Worm (Caenorhabditis elegans) whole organism, dauer: ENCODE results near the gene lon-8.
"Not testable (repeated sequence)": the region's sequence is repeated elsewhere in the genome, so short reads cannot be mapped to it uniquely, and the experiment has no call there.

ENCODE experiments used
- unc-62 ChIP-seq: sonication (generic microtip); optimal IDR thresholded peaks from 2 replicates; lab custom pipeline; 2017; ENCODE audit warnings: missing biosample characterization, missing genetic modification reagents, missing genetic modification characterization

lon-8 gene

ce11 chrV:18001268-18001667 is at the start of gene lon-8:
TSS of gene lon-8 (minus strand) at chrV:18001368.
- no peak for TF ChIP-seq unc-62 (GFP tag; lab: Kevin White, UChicago)

ce11 chrV:18043271-18043670 is 42.1 kb upstream of the lon-8 start, which contains the start of gene ebp-1:
TSS of gene ebp-1 (plus strand) at chrV:18043571.
- no peak for TF ChIP-seq unc-62 (GFP tag; lab: Kevin White, UChicago)

- no peak for TF ChIP-seq unc-62 (GFP tag; lab: Kevin White, UChicago)
These were observed 21.0 kb upstream of the lon-8 start, which contains the start of gene prp-6 for ce11 chrV:18022179-18022578. TSS of gene prp-6 (plus strand) at chrV:18022479.

ce11 chrV:18021464-18021863 is 20.3 kb upstream of the lon-8 start:
- no peak for TF ChIP-seq unc-62 (GFP tag; lab: Kevin White, UChicago)

- no peak for TF ChIP-seq unc-62 (GFP tag; lab: Kevin White, UChicago)
These were observed 16.1 kb upstream of the lon-8 start, which contains the start of gene srh-134 for ce11 chrV:18017226-18017625. TSS of gene srh-134 (minus strand) at chrV:18017326.

- no peak for TF ChIP-seq unc-62 (GFP tag; lab: Kevin White, UChicago)
These were observed 12.9 kb upstream of the lon-8 start, which contains the start of gene srh-133 for ce11 chrV:18014116-18014515. TSS of gene srh-133 (minus strand) at chrV:18014216.

ce11 chrV:18010737-18011136 is 9.6 kb upstream of the lon-8 start, which contains the start of gene Y59A8B.26:
TSS of gene Y59A8B.26 (minus strand) at chrV:18010837.
- TF ChIP-seq unc-62 (GFP tag; lab: Kevin White, UChicago) = not testable (repeated sequence)

ce11 chrV:18008680-18009079 is 7.5 kb upstream of the lon-8 start:
- no peak for TF ChIP-seq unc-62 (GFP tag; lab: Kevin White, UChicago)

ce11 chrV:18006930-18007329 is 5.8 kb upstream of the lon-8 start, which contains the start of gene Y59A8B.19:
TSS of gene Y59A8B.19 (plus strand) at chrV:18007230.
- not testable (repeated sequence) for TF ChIP-seq unc-62 (GFP tag; lab: Kevin White, UChicago)

ce11 chrV:18003876-18004275 is 2.7 kb upstream of the lon-8 start:
- TF ChIP-seq unc-62 (GFP tag; lab: Kevin White, UChicago) = no peak

- TF ChIP-seq unc-62 (GFP tag; lab: Kevin White, UChicago) = no peak
These were observed 15.2 kb downstream of the lon-8 start, which contains the start of gene Y59A8B.21 for ce11 chrV:17985960-17986359. TSS of gene Y59A8B.21 (plus strand) at chrV:17986260.

- TF ChIP-seq unc-62 (GFP tag; lab: Kevin White, UChicago) = no peak
These were observed 18.2 kb downstream of the lon-8 start for ce11 chrV:17982935-17983334.

- no peak for TF ChIP-seq unc-62 (GFP tag; lab: Kevin White, UChicago)
These were observed 19.4 kb downstream of the lon-8 start for ce11 chrV:17981732-17982131.

- TF ChIP-seq unc-62 (GFP tag; lab: Kevin White, UChicago) = no peak
These were observed 21.4 kb downstream of the lon-8 start, which contains the start of gene snx-6 for ce11 chrV:17979789-17980188. TSS of gene snx-6 (minus strand) at chrV:17980082.

ce11 chrV:17978207-17978606 is 23.0 kb downstream of the lon-8 start:
- TF ChIP-seq unc-62 (GFP tag; lab: Kevin White, UChicago) = no peak

ce11 chrV:17966747-17967146 is 34.4 kb downstream of the lon-8 start, which contains the start of gene gck-3:
TSS of gene gck-3 (minus strand) at chrV:17966847.
- no peak for TF ChIP-seq unc-62 (GFP tag; lab: Kevin White, UChicago)

ce11 chrV:17962500-17962899 is 38.7 kb downstream of the lon-8 start:
- TF ChIP-seq unc-62 (GFP tag; lab: Kevin White, UChicago) = no peak
